Worm (Caenorhabditis elegans): Measurements from ENCODE around the gene clec-9.

The clec-9 gene

DNA sequence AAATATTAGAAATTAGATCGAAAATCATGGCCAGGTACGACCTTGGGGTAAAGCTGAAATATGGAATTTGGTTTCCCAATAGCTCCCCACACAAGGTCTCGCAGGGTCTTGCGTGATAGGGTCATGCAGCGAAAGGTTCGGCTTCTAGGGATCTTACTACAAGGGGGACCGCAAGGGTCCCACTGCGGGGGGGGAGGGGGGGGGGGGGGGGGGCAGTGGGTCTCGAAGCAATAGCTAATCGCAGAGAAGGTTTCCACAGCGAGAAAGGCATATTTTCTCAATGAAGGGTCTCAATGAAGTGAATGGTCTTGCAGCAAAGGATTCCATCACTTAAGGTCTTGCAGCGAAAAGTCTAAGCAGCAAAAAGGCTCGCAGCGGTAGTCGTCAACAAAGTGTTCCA lies 13.5 kb downstream of the clec-9 start:
- TF ChIP-seq K09A11.1 (tag; optimal IDR thresholded peaks at IDR 0.05; ENCODE audit: insufficient read depth) (no peak), fax-1 (tag; optimal IDR thresholded peaks at IDR 0.05) (no peak), eyg-1 (tag; optimal IDR thresholded peaks at IDR 0.05) (no peak), ceh-18 (tag; optimal IDR thresholded peaks at IDR 0.05) (no peak), ceh-30 (tag; optimal IDR thresholded peaks at IDR 0.05) (no peak), hlh-6 (tag; optimal IDR thresholded peaks at IDR 0.05) (no peak), unc-3 (GFP tag; conservative IDR thresholded peaks at IDR 0.05) (no peak), unc-3 (tag; optimal IDR thresholded peaks at IDR 0.05) (no peak), elt-4 (tag; optimal IDR thresholded peaks at IDR 0.05) (no peak), ceh-19 (GFP tag; optimal IDR thresholded peaks at IDR 0.05) (no peak), ceh-6 (GFP tag; optimal IDR thresholded peaks at IDR 0.05) (no peak)

DNA sequence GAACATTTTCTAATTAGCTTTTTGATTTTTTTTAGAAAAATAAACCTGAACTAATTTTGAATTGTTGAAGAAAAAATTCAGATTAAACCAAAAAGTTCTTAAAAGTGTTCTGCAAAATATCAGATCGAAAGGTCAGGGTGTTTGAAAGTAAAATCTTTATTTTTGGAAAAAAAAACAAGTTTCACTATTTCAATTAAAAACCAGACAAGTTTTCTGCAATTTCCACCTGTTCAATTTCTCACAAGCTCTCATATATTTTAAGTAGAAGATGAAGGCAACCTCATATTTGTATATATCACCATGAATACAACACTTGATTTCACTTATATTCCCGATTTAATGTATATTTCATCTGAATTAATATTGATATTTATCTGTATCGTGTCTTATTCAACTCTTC lies 19.2 kb downstream of the clec-9 start, which contains the start of gene srz-102:
Gene srz-102 (plus strand): TSS at position 301 of the 400 bp plus-strand sequence.
- TF ChIP-seq pha-2 (tag; optimal IDR thresholded peaks at IDR 0.05) (no peak), pax-1 (tag; optimal IDR thresholded peaks at IDR 0.05) (no peak), pha-4 (tag; optimal IDR thresholded peaks at IDR 0.05) (no peak), K02D7.2 (tag; optimal IDR thresholded peaks at IDR 0.05) (no peak), F13H6.1 (tag; optimal IDR thresholded peaks at IDR 0.05) (no peak), npax-4 (tag; optimal IDR thresholded peaks at IDR 0.05) (no peak), sox-4 (tag; optimal IDR thresholded peaks at IDR 0.05) (no peak), tbx-7 (tag; optimal IDR thresholded peaks at IDR 0.05) (no peak), ceh-18 (tag; optimal IDR thresholded peaks at IDR 0.05) (no peak)

DNA sequence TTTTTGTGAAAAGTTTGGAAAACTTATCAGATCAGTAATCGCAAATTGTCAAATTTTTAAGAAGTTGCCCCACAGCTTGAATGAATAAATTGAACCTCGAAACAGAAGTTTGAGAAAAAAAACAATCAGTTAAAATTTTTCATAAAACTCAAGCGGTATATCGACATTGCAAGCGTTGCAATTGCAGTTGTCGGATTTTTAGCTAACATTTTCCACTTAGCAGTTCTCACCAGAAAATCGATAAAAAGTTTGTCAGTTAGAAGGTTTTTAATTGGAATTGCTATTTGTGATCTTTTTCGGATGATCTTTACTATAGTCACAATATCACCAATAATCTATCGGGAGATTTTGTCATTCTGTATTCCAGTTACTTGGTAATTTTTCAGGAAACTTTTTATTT lies 20.7 kb downstream of the clec-9 start, which contains the start of gene srw-43:
Gene srw-43 (plus strand): TSS at position 301 of the 400 bp plus-strand sequence.
- no peak for TF ChIP-seq pax-1 (tag; optimal IDR thresholded peaks at IDR 0.05)
- TF ChIP-seq unc-3 (GFP tag; conservative IDR thresholded peaks at IDR 0.05) = no peak
- no peak for TF ChIP-seq unc-3 (tag; optimal IDR thresholded peaks at IDR 0.05)

DNA sequence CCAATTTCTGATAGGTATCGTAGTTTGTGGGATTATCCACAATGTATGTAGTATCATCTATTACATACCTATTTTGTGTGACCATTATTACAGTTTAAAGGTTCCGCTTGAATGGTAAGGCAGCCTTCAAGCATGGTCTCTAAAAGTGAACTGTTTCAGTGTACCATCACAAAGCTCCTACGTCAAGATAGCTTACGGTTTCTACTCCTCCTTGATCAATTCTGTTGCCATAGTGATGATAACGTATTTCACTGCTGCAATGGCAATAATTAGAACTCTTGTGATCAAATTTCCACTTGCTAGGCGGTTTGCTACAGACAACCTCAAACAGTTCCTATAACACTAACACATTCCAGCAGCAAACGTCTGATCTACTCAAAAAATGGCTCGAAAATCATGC lies 23.1 kb downstream of the clec-9 start:
- TF ChIP-seq zip-5 (tag; optimal IDR thresholded peaks at IDR 0.05) = no peak
- TF ChIP-seq fkh-10 (GFP tag; optimal IDR thresholded peaks at IDR 0.05) = no peak
- TF ChIP-seq ceh-22 (tag; optimal IDR thresholded peaks at IDR 0.05) = no peak
- TF ChIP-seq fax-1 (tag; optimal IDR thresholded peaks at IDR 0.05) = no peak
- no peak for TF ChIP-seq ahr-1 (tag; optimal IDR thresholded peaks at IDR 0.05)
- TF ChIP-seq nhr-232 (tag; optimal IDR thresholded peaks at IDR 0.05) = no peak

DNA sequence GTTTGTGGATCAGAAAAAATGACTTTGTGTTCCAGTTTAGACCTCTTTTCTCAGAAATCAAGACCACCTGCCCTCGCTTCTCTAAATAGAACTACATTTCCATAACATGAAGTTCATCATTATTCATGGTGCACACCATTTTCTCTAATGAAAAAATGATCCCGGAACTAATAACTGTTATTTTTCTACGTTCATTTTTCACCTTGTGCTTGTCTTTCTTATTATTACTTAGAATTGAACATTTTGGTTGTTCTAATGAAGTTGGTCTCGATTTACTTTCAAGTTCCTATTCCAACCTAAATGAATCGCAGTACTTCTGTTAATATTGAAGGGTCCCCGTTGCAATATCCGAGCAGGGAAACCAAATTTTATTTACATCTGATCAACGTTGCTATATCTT lies 23.6 kb downstream of the clec-9 start, which contains the start of gene srw-36:
Gene srw-36 (plus strand): TSS at position 301 of the 400 bp plus-strand sequence.
- no peak for TF ChIP-seq nhr-11 (tag; optimal IDR thresholded peaks at IDR 0.05)
- TF ChIP-seq fax-1 (tag; optimal IDR thresholded peaks at IDR 0.05) = no peak
- TF ChIP-seq tbx-2 (tag; optimal IDR thresholded peaks at IDR 0.05) = no peak
- no peak for TF ChIP-seq hlh-30 (tag; optimal IDR thresholded peaks at IDR 0.05; ENCODE audit: insufficient read depth)
- TF ChIP-seq ref-2 (tag; optimal IDR thresholded peaks at IDR 0.05) = no peak
- TF ChIP-seq lin-11 (tag; optimal IDR thresholded peaks at IDR 0.05) = no peak
- no peak for TF ChIP-seq zip-5 (tag; optimal IDR thresholded peaks at IDR 0.05)
- no peak for TF ChIP-seq pax-1 (tag; optimal IDR thresholded peaks at IDR 0.05)
- TF ChIP-seq ceh-14 (tag; optimal IDR thresholded peaks at IDR 0.05) = no peak
- no peak for TF ChIP-seq gmeb-2 (tag; optimal IDR thresholded peaks at IDR 0.05)
- no peak for TF ChIP-seq elt-4 (tag; optimal IDR thresholded peaks at IDR 0.05)
- no peak for TF ChIP-seq elt-2 (tag; optimal IDR thresholded peaks at IDR 0.05)
- TF ChIP-seq pqm-1 (tag; optimal IDR thresholded peaks at IDR 0.05) = no peak

DNA sequence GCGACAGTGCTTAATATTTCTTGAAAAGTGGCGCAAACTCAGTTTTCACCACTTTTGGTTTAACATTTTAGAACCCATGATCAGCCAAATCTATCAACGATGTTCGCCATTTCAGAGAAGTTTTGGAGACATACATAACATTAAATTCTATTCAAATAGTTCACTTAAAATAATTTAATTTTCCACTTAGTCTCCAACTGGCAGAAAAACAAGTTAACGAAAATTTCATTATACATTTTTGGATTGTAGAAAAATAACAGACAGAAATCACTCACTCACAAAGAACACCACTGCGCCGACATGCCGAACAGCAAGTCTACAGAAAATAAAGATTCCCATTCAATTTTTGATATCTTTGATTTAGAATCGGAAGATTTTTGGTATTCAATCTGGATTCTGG lies 26.5 kb downstream of the clec-9 start, which contains the start of gene srw-44:
Gene srw-44 (plus strand): TSS at position 301 of the 400 bp plus-strand sequence.
- TF ChIP-seq ceh-31 (tag; optimal IDR thresholded peaks at IDR 0.05) (no peak), ceh-6 (GFP tag; optimal IDR thresholded peaks at IDR 0.05) (no peak), ceh-30 (tag; optimal IDR thresholded peaks at IDR 0.05) (no peak), odd-2 (tag; optimal IDR thresholded peaks at IDR 0.05) (no peak), lim-6 (tag; optimal IDR thresholded peaks at IDR 0.05) (no peak), syd-9 (tag; optimal IDR thresholded peaks at IDR 0.05) (no peak), eyg-1 (tag; optimal IDR thresholded peaks at IDR 0.05) (no peak), K02D7.2 (tag; optimal IDR thresholded peaks at IDR 0.05) (no peak), pax-1 (tag; optimal IDR thresholded peaks at IDR 0.05) (no peak), K09A11.1 (tag; optimal IDR thresholded peaks at IDR 0.05; ENCODE audit: insufficient read depth) (no peak), ama-1 (optimal IDR thresholded peaks at IDR 0.05) (no peak), ceh-14 (tag; optimal IDR thresholded peaks at IDR 0.05) (no peak), hlh-6 (tag; optimal IDR thresholded peaks at IDR 0.05) (no peak), ceh-9 (tag; optimal IDR thresholded peaks at IDR 0.05) (no peak), hlh-8 (tag; optimal IDR thresholded peaks at IDR 0.05) (no peak), ceh-19 (GFP tag; optimal IDR thresholded peaks at IDR 0.05) (no peak), elt-2 (tag; optimal IDR thresholded peaks at IDR 0.05) (no peak), sdc-2 (tag; optimal IDR thresholded peaks at IDR 0.05) (no peak)
